Fruit fly (Drosophila melanogaster) whole organism, adult: Measurements from ENCODE around the gene sosie.
A peak's percentile ranks its signal among the peaks of the same experiment; 100 is the strongest.

ENCODE experiments used
- CG11617 ChIP-seq: fragments of 200-800 bp; sonication (Bioruptor generic); optimal IDR thresholded peaks from 2 replicates; lab custom pipeline; 2017; ENCODE audit warnings: mild to moderate bottlenecking, missing biosample characterization, missing genetic modification reagents, missing genetic modification characterization
- CG12768 ChIP-seq: fragments of 200-800 bp; sonication (Bioruptor generic); optimal IDR thresholded peaks from 2 replicates; lab custom pipeline; 2017; ENCODE audit warnings: missing biosample characterization, missing genetic modification characterization, mild to moderate bottlenecking, moderate library complexity, missing genetic modification reagents
- CG14711 ChIP-seq: fragments of 200-800 bp; sonication (Bioruptor generic); optimal IDR thresholded peaks from 2 replicates; lab custom pipeline; 2018; ENCODE audit warnings: missing biosample characterization, mild to moderate bottlenecking, missing genetic modification characterization, moderate library complexity
- CG1620 ChIP-seq: fragments of 200-800 bp; sonication (Bioruptor generic); optimal IDR thresholded peaks from 2 replicates; lab custom pipeline; 2016; ENCODE audit warnings: missing biosample characterization, missing genetic modification characterization
- CG33017 ChIP-seq: fragments of 200-800 bp; sonication (Bioruptor generic); optimal IDR thresholded peaks from 2 replicates; lab custom pipeline; 2018; ENCODE audit warnings: missing biosample characterization, mild to moderate bottlenecking, missing genetic modification characterization, moderate library complexity
- CG5204 ChIP-seq: fragments of 200-800 bp; sonication (Bioruptor generic); optimal IDR thresholded peaks from 2 replicates; lab custom pipeline; 2016; ENCODE audit warnings: missing biosample characterization, missing genetic modification characterization
- CG7045 ChIP-seq: fragments of 200-800 bp; sonication (Bioruptor generic); optimal IDR thresholded peaks from 2 replicates; lab custom pipeline; 2017; ENCODE audit warnings: missing biosample characterization, mild to moderate bottlenecking, missing genetic modification characterization
- CG7101 ChIP-seq: fragments of 200-800 bp; sonication (Bioruptor generic); optimal IDR thresholded peaks from 2 replicates; lab custom pipeline; 2018; ENCODE audit warnings: missing biosample characterization, mild to moderate bottlenecking, missing genetic modification characterization, moderate library complexity
- Clk ChIP-seq: fragments of 200-800 bp; sonication (Bioruptor generic); optimal IDR thresholded peaks from 2 replicates; lab custom pipeline; 2017; ENCODE audit warnings: missing biosample characterization, missing genetic modification characterization
- Crg-1 ChIP-seq: fragments of 200-800 bp; sonication (Bioruptor generic); optimal IDR thresholded peaks from 2 replicates; lab custom pipeline; 2016; ENCODE audit warnings: missing biosample characterization, missing genetic modification characterization
- Hr96 ChIP-seq: fragments of 200-800 bp; sonication (Bioruptor generic); optimal IDR thresholded peaks from 2 replicates; lab custom pipeline; 2016; ENCODE audit warnings: missing biosample characterization, missing genetic modification characterization
- Mnt ChIP-seq: fragments of 200-800 bp; sonication (Bioruptor generic); optimal IDR thresholded peaks from 2 replicates; lab custom pipeline; 2016; ENCODE audit warnings: missing biosample characterization, mild to moderate bottlenecking, missing genetic modification characterization
- bab1 ChIP-seq: fragments of 200-800 bp; sonication (Bioruptor generic); optimal IDR thresholded peaks from 3 replicates; lab custom pipeline; 2019; ENCODE audit warnings: missing biosample characterization, mild to moderate bottlenecking, missing genetic modification characterization, moderate library complexity
- cic ChIP-seq: fragments of 200-800 bp; sonication (Bioruptor generic); optimal IDR thresholded peaks from 2 replicates; lab custom pipeline; 2017; ENCODE audit warnings: missing biosample characterization, mild to moderate bottlenecking, missing genetic modification characterization, moderate library complexity
- cnc ChIP-seq, 2 experiments: fragments of >200 bp; optimal IDR thresholded peaks; 2 replicates each; lab custom pipeline; 2017
- kay ChIP-seq: fragments of 200-800 bp; sonication (Bioruptor generic); peaks from one replicate; lab custom pipeline; 2016; ENCODE audit warnings: missing biosample characterization, missing genetic modification characterization, borderline replicate concordance
- ovo ChIP-seq: fragments of 200-800 bp; sonication (Bioruptor generic); optimal IDR thresholded peaks from 2 replicates; lab custom pipeline; 2016; ENCODE audit warnings: missing biosample characterization, missing genetic modification characterization
- pad ChIP-seq: fragments of 200-800 bp; sonication (Bioruptor generic); optimal IDR thresholded peaks from 3 replicates; lab custom pipeline; 2017; ENCODE audit warnings: missing biosample characterization, missing genetic modification characterization, mild to moderate bottlenecking, moderate library complexity, missing genetic modification reagents
- tj ChIP-seq: fragments of 200-800 bp; sonication (Bioruptor generic); optimal IDR thresholded peaks from 3 replicates; lab custom pipeline; 2017; ENCODE audit warnings: missing biosample characterization, mild to moderate bottlenecking, missing genetic modification characterization, moderate library complexity
- toe ChIP-seq: fragments of 200-800 bp; sonication (Bioruptor generic); optimal IDR thresholded peaks from 2 replicates; lab custom pipeline; 2016; ENCODE audit warnings: missing biosample characterization, missing genetic modification characterization

Gene sosie

DNA sequence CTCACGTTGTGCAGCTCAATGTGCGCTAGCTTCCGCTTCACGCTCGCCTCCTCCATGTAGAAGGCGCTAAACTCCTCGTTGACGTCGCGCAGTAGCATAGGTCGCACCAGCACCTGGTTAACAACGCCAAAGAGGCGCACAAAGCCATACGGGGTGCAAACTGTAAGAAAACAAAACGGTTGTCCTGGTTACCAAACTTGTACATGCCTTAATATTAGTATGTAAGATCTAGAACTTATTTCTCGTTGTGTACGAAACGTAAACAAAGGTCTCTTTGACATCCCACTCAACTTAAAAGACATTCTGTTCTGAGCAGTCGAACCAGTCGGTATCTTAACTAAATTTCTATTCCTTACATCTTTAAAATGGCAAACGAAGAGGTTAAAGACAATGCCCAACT lies 26.4 kb upstream of the sosie start, which contains the start of gene CG6980:
CG6980 (plus strand) TSS at position 301 of the 400 bp plus-strand sequence.
- no peak for TF ChIP-seq pad (GFP tag; lab: Kevin White, UChicago)

DNA sequence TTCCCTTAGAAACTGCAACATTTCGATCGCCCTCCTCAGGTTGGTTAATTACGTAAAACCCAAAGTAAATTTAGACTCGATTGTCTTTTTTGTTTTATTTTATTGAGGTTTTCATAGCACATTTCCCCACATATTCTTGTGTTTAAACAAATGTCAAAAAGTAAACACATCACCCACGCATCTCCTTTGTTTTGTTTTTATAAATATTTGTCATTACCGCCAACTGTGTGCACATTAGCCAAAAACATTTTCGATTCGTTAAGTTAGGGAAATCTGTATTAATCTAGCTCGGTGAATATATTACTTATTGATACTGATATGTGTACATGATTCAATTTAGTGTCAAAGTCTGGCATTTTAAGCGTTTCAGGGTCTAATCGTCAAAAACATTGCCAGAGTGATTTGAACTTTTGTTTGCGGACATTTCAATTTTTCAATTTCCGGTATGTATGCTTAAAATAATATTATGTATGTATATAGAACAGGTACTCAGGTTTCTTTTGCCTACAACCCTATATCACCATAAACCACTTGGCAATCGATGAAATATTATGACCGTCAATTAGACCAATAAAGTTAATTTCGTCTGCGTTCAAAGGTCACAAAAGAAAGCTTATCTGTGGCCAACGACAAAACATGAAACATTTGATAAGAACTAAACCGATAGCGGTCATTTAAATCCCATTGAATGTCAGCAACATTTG lies 24.0 kb upstream of the sosie start:
- peak; percentile 5 for TF ChIP-seq CG33017 (tag; lab: Kevin White, UChicago)
- peak; percentile 81 for TF ChIP-seq kay (GFP tag; lab: Kevin White, UChicago)
- TF ChIP-seq CG1620, result no peak
- no peak for TF ChIP-seq bab1 (GFP tag; lab: Kevin White, UChicago)

DNA sequence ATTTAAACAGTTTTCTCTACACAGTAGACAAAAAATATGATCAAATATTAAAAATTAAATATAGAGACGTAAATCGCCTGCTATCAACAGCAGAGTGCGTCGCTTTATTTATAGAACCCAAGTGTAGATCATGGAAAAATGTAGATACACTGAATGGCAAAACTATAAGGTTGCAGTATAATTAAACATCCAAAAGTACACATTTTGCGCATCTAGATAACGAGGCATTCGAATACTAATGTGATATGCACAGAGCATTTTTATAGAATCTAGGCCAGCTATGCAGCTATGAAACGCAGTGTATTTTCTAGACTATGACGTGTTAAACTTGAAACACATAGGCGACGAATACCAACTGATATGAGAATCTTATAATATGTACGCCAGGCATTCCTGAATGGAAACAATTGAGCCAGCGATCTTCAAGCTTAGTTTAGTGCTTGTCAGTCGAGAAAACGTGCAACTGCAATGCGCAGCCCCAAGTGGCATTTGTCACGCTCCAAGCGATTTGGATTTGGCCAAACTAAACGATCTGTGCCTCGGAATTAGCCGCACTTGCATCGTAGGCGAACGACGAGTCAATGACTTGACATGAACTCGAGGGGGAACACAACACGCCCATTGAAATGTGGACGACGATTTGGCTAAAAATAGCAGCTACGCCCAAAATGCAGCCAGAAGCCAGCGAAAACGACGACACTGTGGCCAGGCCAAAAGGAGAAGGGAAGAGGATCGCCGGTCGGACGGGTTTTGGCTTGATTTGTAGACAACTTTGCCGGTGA lies 22.7 kb upstream of the sosie start:
- peak; percentile 97 for TF ChIP-seq CG33017 (tag; lab: Kevin White, UChicago)
- no peak for TF ChIP-seq cnc (optimal IDR thresholded peaks at IDR 0.05; lab: Kevin White, UChicago)
- TF ChIP-seq ovo, result no peak
- peak; percentile 67 for TF ChIP-seq Clk (GFP tag; lab: Kevin White, UChicago)
- peak; percentile 76 for TF ChIP-seq CG11617 (GFP tag; lab: Kevin White, UChicago)
- peak; percentile 81 for TF ChIP-seq CG5204 (GFP tag; lab: Kevin White, UChicago)
- peak; percentile 79 for TF ChIP-seq bab1 (GFP tag; lab: Kevin White, UChicago)
- peak; percentile 56 for TF ChIP-seq cic (GFP tag; lab: Kevin White, UChicago)
- TF ChIP-seq kay (GFP tag; lab: Kevin White, UChicago), result peak; percentile 94
- peak; percentile 78 for TF ChIP-seq Crg-1 (GFP tag; lab: Kevin White, UChicago)
- TF ChIP-seq CG7101 (tag; lab: Kevin White, UChicago), result peak; percentile 96
- peak; percentile 9 for TF ChIP-seq CG1620
- peak; percentile 95 for TF ChIP-seq CG12768
- TF ChIP-seq CG14711 (tag; lab: Kevin White, UChicago), result peak; percentile 88
- peak; percentile 64 for TF ChIP-seq Mnt (GFP tag; lab: Kevin White, UChicago)
- TF ChIP-seq tj (GFP tag; lab: Kevin White, UChicago), result peak; percentile 23
- peak; percentile 80 for TF ChIP-seq Hr96
- peak; percentile 91 for TF ChIP-seq CG7045 (GFP tag; lab: Kevin White, UChicago)
- TF ChIP-seq pad (GFP tag; lab: Kevin White, UChicago), result peak; percentile 70
- TF ChIP-seq toe, result peak; percentile 48

DNA sequence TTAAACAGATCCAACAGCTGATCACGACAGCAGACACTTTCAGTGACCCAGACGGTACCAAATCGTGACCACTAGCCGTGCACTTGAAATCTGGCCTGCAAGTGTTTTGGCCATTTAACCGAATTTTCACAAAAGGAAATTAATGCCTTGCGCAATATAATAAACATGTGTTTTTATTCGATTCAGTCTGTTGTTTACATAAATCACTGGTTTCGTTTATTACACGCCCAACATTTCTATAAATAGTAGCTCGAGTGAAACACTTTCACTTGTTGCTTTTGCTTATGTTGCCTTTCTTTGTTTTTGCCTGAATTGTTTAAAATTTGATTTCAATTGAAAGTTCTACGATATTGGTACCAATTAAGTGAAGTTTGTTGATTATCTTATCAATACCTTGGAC lies 21.4 kb upstream of the sosie start:
- no peak for TF ChIP-seq tj (GFP tag; lab: Kevin White, UChicago)
- no peak for TF ChIP-seq CG1620
- TF ChIP-seq kay (GFP tag; lab: Kevin White, UChicago), result no peak
- TF ChIP-seq Hr96, result no peak
- TF ChIP-seq CG7101 (tag; lab: Kevin White, UChicago), result no peak
- no peak for TF ChIP-seq Mnt (GFP tag; lab: Kevin White, UChicago)

dm6 chr3R:24812987-24813636 lies 20.6 kb upstream of the sosie start:
- TF ChIP-seq CG5204 (GFP tag; lab: Kevin White, UChicago), result no peak
- TF ChIP-seq tj (GFP tag; lab: Kevin White, UChicago), result peak; percentile 24

dm6 chr3R:24813637-24814301 lies 20.0 kb upstream of the sosie start, which contains the start of the genes lili and CG34150:
Gene lili, minus strand, starts transcription at chr3R:24814012.
Gene CG34150, plus strand, starts transcription at chr3R:24814262.
- TF ChIP-seq CG12768, result peak; percentile 51
- TF ChIP-seq tj (GFP tag; lab: Kevin White, UChicago), result peak; percentile 46
- TF ChIP-seq cic (GFP tag; lab: Kevin White, UChicago), result no peak
- TF ChIP-seq CG14711 (tag; lab: Kevin White, UChicago), result peak; percentile 98
- TF ChIP-seq CG11617 (GFP tag; lab: Kevin White, UChicago), result peak; percentile 79
- TF ChIP-seq kay (GFP tag; lab: Kevin White, UChicago), result no peak
- TF ChIP-seq CG1620, result peak; percentile 78
- peak; percentile 67 for TF ChIP-seq ovo
- TF ChIP-seq Mnt (GFP tag; lab: Kevin White, UChicago), result peak; percentile 67
- TF ChIP-seq CG5204 (GFP tag; lab: Kevin White, UChicago), result peak; percentile 83
- TF ChIP-seq cnc (optimal IDR thresholded peaks at IDR 0.05; lab: Kevin White, UChicago), result no peak
- TF ChIP-seq pad (GFP tag; lab: Kevin White, UChicago), result peak; percentile 40
- TF ChIP-seq Hr96, result peak; percentile 80
- peak; percentile 60 for TF ChIP-seq Crg-1 (GFP tag; lab: Kevin White, UChicago)
- TF ChIP-seq toe, result peak; percentile 93
- peak; percentile 58 for TF ChIP-seq CG7045 (GFP tag; lab: Kevin White, UChicago)
- TF ChIP-seq CG33017 (tag; lab: Kevin White, UChicago), result peak; percentile 60
- TF ChIP-seq bab1 (GFP tag; lab: Kevin White, UChicago), result peak; percentile 86
- TF ChIP-seq Clk (GFP tag; lab: Kevin White, UChicago), result no peak
- peak; percentile 84 for TF ChIP-seq CG7101 (tag; lab: Kevin White, UChicago)
